Fruit fly (Drosophila melanogaster) S2 (cell line): Measurements from ENCODE around the gene CG2006.

ENCODE experiments used
- CG8478 ChIP-seq: fragments of >200 bp; optimal IDR thresholded peaks from 2 replicates; lab custom pipeline; 2018
- CTCF ChIP-seq, 2 experiments: fragments of >200 bp; optimal IDR thresholded peaks; 2 replicates each; lab custom pipeline; 2018

DNA sequence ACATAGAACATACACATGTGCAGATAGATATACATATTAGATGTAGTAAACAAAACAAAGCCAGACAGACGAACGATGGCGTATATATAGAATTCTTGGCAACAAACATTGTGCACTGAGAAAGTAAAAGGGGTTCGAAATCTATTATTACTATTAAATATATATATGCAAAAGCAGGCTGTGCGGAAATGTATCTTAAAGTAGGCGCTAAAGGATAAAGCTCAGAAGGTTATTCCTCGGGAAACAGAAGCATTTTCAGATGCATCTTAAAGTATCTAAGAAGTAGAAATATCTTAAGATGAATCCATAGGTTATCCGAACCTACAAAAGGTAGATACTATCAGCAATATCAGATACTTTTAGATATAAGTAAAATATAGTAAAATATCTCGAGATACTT, 6.5 kb downstream of the CG2006 start:
- TF ChIP-seq CG8478 (lab: Kevin White, UChicago): no peak
- no peak for TF ChIP-seq CTCF (optimal IDR thresholded peaks at IDR 0.05; lab: Kevin White, UChicago)
